Worm (Caenorhabditis elegans): ENCODE measurements around the gene mct-3.

DNA sequence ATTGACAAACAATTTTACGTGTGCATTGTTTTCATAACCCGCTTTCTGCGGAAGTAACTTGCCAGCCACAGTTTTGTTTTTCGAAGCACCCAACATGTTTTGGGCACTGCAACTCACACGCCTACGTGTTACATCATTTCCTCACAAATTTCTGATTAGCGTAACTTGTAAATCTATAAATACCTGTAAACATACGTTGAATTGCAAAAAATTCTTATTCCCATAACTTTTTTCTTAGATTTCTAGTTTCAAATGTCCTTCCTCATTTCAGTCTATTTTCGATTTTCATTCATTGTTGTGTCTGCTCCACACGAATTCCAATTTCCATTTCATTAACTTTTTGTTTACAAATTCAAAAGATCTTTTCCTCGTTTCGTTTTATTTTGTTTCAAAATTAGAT, 12.4 kb upstream of the mct-3 start:
- TF ChIP-seq ham-2 (GFP tag; optimal IDR thresholded peaks at IDR 0.05) (no peak), pha-4 (tag; optimal IDR thresholded peaks at IDR 0.05) (no peak), nhr-237 (tag; optimal IDR thresholded peaks at IDR 0.05) (no peak), drap-1 (GFP tag; optimal IDR thresholded peaks at IDR 0.05) (no peak), ztf-11 (tag; optimal IDR thresholded peaks at IDR 0.05) (no peak), lin-13 (tag; optimal IDR thresholded peaks at IDR 0.05) (no peak), unc-39 (tag; optimal IDR thresholded peaks at IDR 0.05) (no peak), cnd-1 (tag; optimal IDR thresholded peaks at IDR 0.05) (no peak)

Measured in whole organism, mixed stage, embryonic.